Worm (Caenorhabditis elegans) whole organism, early embryonic: ENCODE data around the gene lat-1.

ENCODE experiments used
- B0310.2 ChIP-seq: sonication (generic microtip); optimal IDR thresholded peaks from 2 replicates; lab custom pipeline; 2016; ENCODE audit warnings: mild to moderate bottlenecking, missing genetic modification characterization, missing compliant biosample characterization
- aly-1 ChIP-seq: sonication (generic microtip); optimal IDR thresholded peaks from 2 replicates; lab custom pipeline; 2016; ENCODE audit warnings: missing genetic modification characterization, missing compliant biosample characterization
- ama-1 ChIP-seq: fragments of 150-350 bp; optimal IDR thresholded peaks from 2 replicates; lab custom pipeline; 2014
- ceh-13 ChIP-seq: fragments of 200-800 bp; sonication (Bioruptor generic); optimal IDR thresholded peaks from 2 replicates; lab custom pipeline; 2018; ENCODE audit warnings: mild to moderate bottlenecking, missing genetic modification characterization, missing compliant biosample characterization
- ets-7 ChIP-seq: sonication (generic microtip); optimal IDR thresholded peaks from 2 replicates; lab custom pipeline; 2016; ENCODE audit warnings: missing genotype, missing genetic modification characterization, missing compliant biosample characterization
- hmg-4 ChIP-seq: fragments of 200-800 bp; sonication (Bioruptor generic); optimal IDR thresholded peaks from 2 replicates; lab custom pipeline; 2018; ENCODE audit warnings: mild to moderate bottlenecking, missing genetic modification characterization, missing compliant biosample characterization
- hnd-1 ChIP-seq: sonication (generic microtip); optimal IDR thresholded peaks from 2 replicates; lab custom pipeline; 2016; ENCODE audit warnings: missing genetic modification characterization, missing compliant biosample characterization
- tbx-11 ChIP-seq: fragments of 200-800 bp; sonication (Bioruptor generic); IDR thresholded peaks from 2 replicates; pipeline ENCODE4 v1.3.6; 2022; ENCODE audit warnings: missing genetic modification characterization, missing compliant biosample characterization
- tbx-37 ChIP-seq: fragments of 200-800 bp; sonication (Bioruptor generic); conservative IDR thresholded peaks from 2 replicates; pipeline ENCODE4 v1.3.6; 2022; ENCODE audit warnings: missing genetic modification reagents, missing genetic modification characterization, missing compliant biosample characterization

DNA sequence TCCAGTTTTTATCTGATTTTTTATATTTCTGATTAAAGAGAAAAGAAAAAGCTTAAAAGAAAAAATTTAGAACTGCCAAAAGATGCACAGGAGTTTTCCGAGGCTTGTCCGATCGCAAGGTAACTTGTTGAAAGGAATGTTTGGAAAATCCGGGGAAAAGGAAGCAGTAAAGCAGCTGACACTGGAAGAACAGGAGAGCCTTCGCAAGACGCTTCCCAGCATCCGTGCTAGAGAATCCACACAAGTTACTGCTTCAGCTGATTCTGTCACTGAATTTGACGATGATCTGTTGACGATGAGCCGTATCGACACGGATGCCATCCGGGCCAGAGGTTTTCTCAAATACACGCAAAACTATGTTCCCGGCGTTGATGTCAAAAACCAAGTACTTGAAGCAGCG lies 33.1 kb downstream of the lat-1 start, which contains the start of gene mrpl-50:
- TF ChIP-seq tbx-37 (no peak), B0310.2 (no peak), tbx-11 (GFP tag; lab: Robert Waterston, UW) (no peak), hmg-4 (GFP tag; lab: Kevin White, UChicago) (no peak), ceh-13 (GFP tag; lab: Kevin White, UChicago) (no peak), hnd-1 (no peak), ama-1 (lab: Kevin White, UChicago) (no peak), aly-1 (tag; lab: Kevin White, UChicago) (no peak), ets-7 (tag; lab: Kevin White, UChicago) (no peak)
